Worm (Caenorhabditis elegans) whole organism, L2 larva: ENCODE results near the gene znf-593.
A peak's percentile ranks its signal among the peaks of the same experiment; 100 is the strongest.

Experiments used
- C34F6.9 ChIP-seq: fragments of 150-350 bp; optimal IDR thresholded peaks from 2 replicates; lab custom pipeline; 2014; ENCODE audit warnings: missing biosample characterization, missing genetic modification characterization
- F13H6.1 ChIP-seq: sonication (generic microtip); optimal IDR thresholded peaks from 2 replicates; lab custom pipeline; 2016; ENCODE audit warnings: missing genetic modification characterization, missing compliant biosample characterization
- R02D3.7 ChIP-seq: fragments of 150-350 bp; optimal IDR thresholded peaks from 2 replicates; lab custom pipeline; 2014; ENCODE audit warnings: missing biosample characterization, missing genetic modification characterization
- Y55F3AM.14 ChIP-seq: fragments of 200-800 bp; sonication (Bioruptor generic); optimal IDR thresholded peaks from 2 replicates; lab custom pipeline; 2018; ENCODE audit warnings: mild to moderate bottlenecking, missing genetic modification characterization, missing compliant biosample characterization
- ZK546.5 ChIP-seq: sonication (generic microtip); optimal IDR thresholded peaks from 2 replicates; lab custom pipeline; 2017; ENCODE audit warnings: missing biosample characterization, missing genetic modification characterization
- alr-1 ChIP-seq: fragments of 150-350 bp; optimal IDR thresholded peaks from 2 replicates; lab custom pipeline; 2014; ENCODE audit warnings: missing biosample characterization, missing genetic modification characterization
- aly-2 ChIP-seq: fragments of 150-350 bp; optimal IDR thresholded peaks from 2 replicates; lab custom pipeline; 2014; ENCODE audit warnings: missing biosample characterization, missing genetic modification characterization
- ama-1 ChIP-seq: fragments of 150-350 bp; optimal IDR thresholded peaks from 2 replicates; lab custom pipeline; 2018; ENCODE audit warnings: inconsistent platforms
- blmp-1 ChIP-seq: sonication (generic microtip); optimal IDR thresholded peaks from 2 replicates; lab custom pipeline; 2017; ENCODE audit warnings: missing genetic modification characterization, mild to moderate bottlenecking, missing compliant biosample characterization, antibody characterized with exemption, moderate library complexity; ENCODE audit not compliant: insufficient read depth
- ceh-16 ChIP-seq: fragments of 150-350 bp; optimal IDR thresholded peaks from 2 replicates; lab custom pipeline; 2014; ENCODE audit warnings: missing biosample characterization, missing genetic modification characterization
- ceh-82 ChIP-seq: fragments of 150-350 bp; optimal IDR thresholded peaks from 2 replicates; lab custom pipeline; 2014; ENCODE audit warnings: missing biosample characterization, missing genetic modification characterization
- crh-2 ChIP-seq: sonication (generic microtip); optimal IDR thresholded peaks from 2 replicates; lab custom pipeline; 2017; ENCODE audit warnings: missing biosample characterization, missing genetic modification characterization
- dmd-4 ChIP-seq: sonication (generic microtip); optimal IDR thresholded peaks from 2 replicates; lab custom pipeline; 2017; ENCODE audit warnings: missing biosample characterization, missing genetic modification characterization
- egl-27 ChIP-seq: sonication (generic microtip); optimal IDR thresholded peaks from 3 replicates; lab custom pipeline; 2017; ENCODE audit warnings: missing biosample characterization, missing genetic modification reagents, missing genetic modification characterization
- elt-1 ChIP-seq: fragments of 150-350 bp; optimal IDR thresholded peaks from 2 replicates; lab custom pipeline; 2014; ENCODE audit warnings: missing biosample characterization, missing genetic modification characterization
- elt-3 ChIP-seq: sonication (generic microtip); optimal IDR thresholded peaks from 2 replicates; lab custom pipeline; 2017; ENCODE audit warnings: missing biosample characterization, missing genetic modification characterization
- fos-1 ChIP-seq: fragments of 150-350 bp; optimal IDR thresholded peaks from 2 replicates; lab custom pipeline; 2014; ENCODE audit warnings: missing biosample characterization, missing genetic modification characterization
- gmeb-1 ChIP-seq: fragments of 150-350 bp; optimal IDR thresholded peaks from 2 replicates; lab custom pipeline; 2014; ENCODE audit warnings: missing biosample characterization, missing genetic modification characterization
- lin-11 ChIP-seq: fragments of 150-350 bp; sonication (generic microtip); optimal IDR thresholded peaks from 2 replicates; lab custom pipeline; 2014; ENCODE audit warnings: missing biosample characterization, missing genetic modification characterization, inconsistent platforms, mixed read lengths
- lin-13 ChIP-seq: fragments of 150-350 bp; optimal IDR thresholded peaks from 2 replicates; lab custom pipeline; 2014; ENCODE audit warnings: missing biosample characterization, missing genetic modification reagents, missing genetic modification characterization
- lin-39 ChIP-seq: fragments of 150-350 bp; optimal IDR thresholded peaks from 2 replicates; lab custom pipeline; 2014; ENCODE audit warnings: missing biosample characterization, missing genetic modification reagents, missing genetic modification characterization
- lsy-2 ChIP-seq, 2 experiments: fragments of 150-350 bp in 1 of 2; sonication (generic microtip) in 1 of 2; optimal IDR thresholded peaks; 2 replicates each; lab custom pipeline; 2014 to 2017; ENCODE audit warnings: missing biosample characterization in 2 of 2, missing genetic modification characterization in 2 of 2
- mab-5 ChIP-seq: fragments of 150-350 bp; optimal IDR thresholded peaks from 2 replicates; lab custom pipeline; 2014; ENCODE audit warnings: missing biosample characterization, missing genetic modification characterization
- mbf-1 ChIP-seq: sonication (generic microtip); optimal IDR thresholded peaks from 2 replicates; lab custom pipeline; 2017; ENCODE audit warnings: missing biosample characterization, missing genetic modification characterization
- mdl-1 ChIP-seq, 2 experiments: fragments of 150-350 bp in 1 of 2; sonication (generic microtip) in 1 of 2; optimal IDR thresholded peaks; 2 replicates each; lab custom pipeline; 2017; ENCODE audit warnings: missing biosample characterization in 2 of 2, missing genetic modification characterization in 2 of 2
- nhr-10 ChIP-seq: sonication (generic microtip); optimal IDR thresholded peaks from 2 replicates; lab custom pipeline; 2017; ENCODE audit warnings: missing biosample characterization, missing genetic modification characterization
- nhr-11 ChIP-seq: fragments of 150-350 bp; optimal IDR thresholded peaks from 2 replicates; lab custom pipeline; 2014; ENCODE audit warnings: missing biosample characterization, missing genetic modification characterization
- nhr-12 ChIP-seq: fragments of 150-350 bp; optimal IDR thresholded peaks from 2 replicates; lab custom pipeline; 2014; ENCODE audit warnings: missing biosample characterization, missing genetic modification characterization
- nhr-129 ChIP-seq: fragments of 150-350 bp; optimal IDR thresholded peaks from 2 replicates; lab custom pipeline; 2014; ENCODE audit warnings: missing biosample characterization, missing genetic modification characterization
- nhr-21 ChIP-seq: fragments of 150-350 bp; optimal IDR thresholded peaks from 2 replicates; lab custom pipeline; 2014; ENCODE audit warnings: missing biosample characterization, missing genetic modification characterization
- nhr-23 ChIP-seq: fragments of 150-350 bp; optimal IDR thresholded peaks from 2 replicates; lab custom pipeline; 2014; ENCODE audit warnings: missing biosample characterization, missing genetic modification reagents, missing genetic modification characterization
- nhr-237 ChIP-seq: fragments of 150-350 bp; optimal IDR thresholded peaks from 2 replicates; lab custom pipeline; 2014; ENCODE audit warnings: missing biosample characterization, missing genetic modification characterization
- nhr-25 ChIP-seq: fragments of 150-350 bp; sonication (generic microtip); optimal IDR thresholded peaks from 3 replicates; lab custom pipeline; 2014; ENCODE audit warnings: missing biosample characterization, missing genetic modification characterization
- nhr-6 ChIP-seq: fragments of 150-350 bp; optimal IDR thresholded peaks from 2 replicates; lab custom pipeline; 2014; ENCODE audit warnings: missing biosample characterization, missing genetic modification characterization
- nhr-77 ChIP-seq: fragments of 150-350 bp; optimal IDR thresholded peaks from 2 replicates; lab custom pipeline; 2014; ENCODE audit warnings: missing biosample characterization, missing genetic modification characterization
- peb-1 ChIP-seq: fragments of 150-350 bp; optimal IDR thresholded peaks from 2 replicates; lab custom pipeline; 2014; ENCODE audit warnings: missing biosample characterization, missing genetic modification characterization
- sem-4 ChIP-seq: fragments of 150-350 bp; optimal IDR thresholded peaks from 2 replicates; lab custom pipeline; 2014; ENCODE audit warnings: missing biosample characterization, missing genetic modification reagents, missing genetic modification characterization
- skn-1 ChIP-seq: sonication (generic microtip); optimal IDR thresholded peaks from 2 replicates; lab custom pipeline; 2017; ENCODE audit warnings: missing biosample characterization, missing genetic modification characterization
- sma-3 ChIP-seq: sonication (generic microtip); optimal IDR thresholded peaks from 2 replicates; lab custom pipeline; 2016; ENCODE audit warnings: missing genetic modification reagents, missing genetic modification characterization, missing compliant biosample characterization
- sma-9 ChIP-seq, 2 experiments: fragments of 150-350 bp in 1 of 2; sonication (generic microtip) in 1 of 2; optimal IDR thresholded peaks; 2 replicates each; lab custom pipeline; 2014 to 2016; ENCODE audit warnings: missing genetic modification characterization in 2 of 2, mild to moderate bottlenecking in 1 of 2, missing biosample characterization in 1 of 2, missing compliant biosample characterization in 1 of 2, missing genetic modification reagents in 1 of 2, moderate library complexity in 1 of 2
- snpc-4 ChIP-seq: fragments of 150-350 bp; optimal IDR thresholded peaks from 2 replicates; lab custom pipeline; 2014; ENCODE audit warnings: missing biosample characterization, missing genetic modification characterization
- unc-39 ChIP-seq: fragments of 150-350 bp; optimal IDR thresholded peaks from 2 replicates; lab custom pipeline; 2014; ENCODE audit warnings: missing biosample characterization, missing genetic modification characterization
- unc-55 ChIP-seq: fragments of 150-350 bp; sonication (generic microtip); optimal IDR thresholded peaks from 3 replicates; lab custom pipeline; 2014; ENCODE audit warnings: missing biosample characterization, missing genetic modification reagents, missing genetic modification characterization
- unc-62 ChIP-seq: fragments of 150-350 bp; optimal IDR thresholded peaks from 2 replicates; lab custom pipeline; 2014; ENCODE audit warnings: missing biosample characterization, missing genetic modification reagents, missing genetic modification characterization
- zag-1 ChIP-seq: fragments of 150-350 bp; optimal IDR thresholded peaks from 2 replicates; lab custom pipeline; 2014; ENCODE audit warnings: missing biosample characterization, missing genetic modification characterization
- ztf-1 ChIP-seq: fragments of 200-800 bp; sonication (Bioruptor generic); conservative IDR thresholded peaks from 2 replicates; pipeline ENCODE4 v1.3.6; 2022; ENCODE audit warnings: missing genetic modification characterization, missing compliant biosample characterization
- ztf-11 ChIP-seq: sonication (generic microtip); optimal IDR thresholded peaks from 2 replicates; lab custom pipeline; 2017; ENCODE audit warnings: missing biosample characterization, missing genetic modification characterization
- ztf-4 ChIP-seq: fragments of 150-350 bp; optimal IDR thresholded peaks from 2 replicates; lab custom pipeline; 2014; ENCODE audit warnings: missing biosample characterization, missing genetic modification characterization

Gene znf-593

DNA sequence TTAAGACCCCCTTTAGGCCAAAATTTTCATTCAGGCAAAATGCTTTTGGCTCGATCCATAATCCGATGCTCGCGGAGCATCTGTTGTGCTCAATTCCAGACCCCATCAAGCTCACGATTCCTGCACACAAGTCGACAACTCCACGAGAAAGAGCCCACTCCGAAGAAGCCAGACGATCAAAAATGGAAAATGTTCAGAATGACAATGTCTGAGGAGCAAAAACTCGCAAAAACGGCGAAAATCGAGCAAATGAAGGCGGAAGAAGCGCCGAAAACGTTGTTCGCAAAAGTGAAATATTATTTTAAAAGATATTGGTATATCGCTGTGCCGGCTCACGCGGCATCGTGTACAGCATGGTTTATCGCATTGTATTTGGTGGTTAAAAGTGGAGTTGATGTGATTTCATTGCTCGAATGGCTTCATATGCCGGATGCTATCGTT, 3.2 kb upstream of the znf-593 start, which contains the start of gene Y56A3A.22:
TSS of gene Y56A3A.22 (plus strand) at position 35 of the 441 bp plus-strand sequence.
- no peak for TF ChIP-seq crh-2
- no peak for TF ChIP-seq sma-9 (GFP tag; optimal IDR thresholded peaks at IDR 0.05; lab: Kevin White, UChicago)
- no peak for TF ChIP-seq sma-9 (tag; optimal IDR thresholded peaks at IDR 0.05; lab: Kevin White, UChicago)
- TF ChIP-seq lsy-2 (tag; optimal IDR thresholded peaks at IDR 0.05; lab: Kevin White, UChicago): peak in 1 of 2 experiments; percentile 57
- TF ChIP-seq egl-27 (tag; lab: Kevin White, UChicago): no peak
- TF ChIP-seq gmeb-1 (tag; lab: Kevin White, UChicago): peak; percentile 11
- no peak for TF ChIP-seq lin-11 (tag; lab: Kevin White, UChicago)
- TF ChIP-seq ceh-16 (tag; lab: Kevin White, UChicago): no peak
- TF ChIP-seq skn-1 (tag; lab: Kevin White, UChicago): no peak
- no peak for TF ChIP-seq nhr-11 (tag; lab: Kevin White, UChicago)
- no peak for TF ChIP-seq C34F6.9 (tag; lab: Kevin White, UChicago)
- TF ChIP-seq Y55F3AM.14 (GFP tag; lab: Kevin White, UChicago): peak; percentile 31
- TF ChIP-seq blmp-1 (tag; lab: Kevin White, UChicago): no peak
- TF ChIP-seq snpc-4 (tag; lab: Kevin White, UChicago): no peak
- TF ChIP-seq ztf-1: 0 out of 2 replicates have a peak, but pooled peaks have one; percentile 27
- no peak for TF ChIP-seq unc-39 (tag; lab: Kevin White, UChicago)
- no peak for TF ChIP-seq unc-62 (GFP tag; lab: Kevin White, UChicago)
- no peak for TF ChIP-seq nhr-237 (tag; lab: Kevin White, UChicago)
- no peak for TF ChIP-seq ztf-4 (tag; lab: Kevin White, UChicago)
- no peak for TF ChIP-seq alr-1 (tag; lab: Kevin White, UChicago)
- no peak for TF ChIP-seq nhr-25 (tag; lab: Kevin White, UChicago)
- no peak for TF ChIP-seq nhr-12 (tag; lab: Kevin White, UChicago)
- TF ChIP-seq unc-55 (GFP tag; lab: Kevin White, UChicago): peak; percentile 3
- peak; percentile 31 for TF ChIP-seq lin-13 (GFP tag; lab: Kevin White, UChicago)
- TF ChIP-seq elt-1 (tag; lab: Kevin White, UChicago): no peak
- no peak for TF ChIP-seq sem-4 (tag; lab: Kevin White, UChicago)
- TF ChIP-seq lin-39 (tag; lab: Kevin White, UChicago): no peak
- peak; percentile 39 for TF ChIP-seq ama-1 (lab: Kevin White, UChicago)
- no peak for TF ChIP-seq ZK546.5 (tag; lab: Kevin White, UChicago)
- TF ChIP-seq zag-1 (tag; lab: Kevin White, UChicago): no peak
- TF ChIP-seq nhr-77 (tag; lab: Kevin White, UChicago): no peak
- TF ChIP-seq mab-5: peak; percentile 7
- TF ChIP-seq aly-2 (tag; lab: Kevin White, UChicago): no peak
- TF ChIP-seq elt-3: no peak
- no peak for TF ChIP-seq ztf-11
- TF ChIP-seq nhr-10 (tag; lab: Kevin White, UChicago): no peak
- no peak for TF ChIP-seq dmd-4 (tag; lab: Kevin White, UChicago)
- no peak for TF ChIP-seq R02D3.7
- TF ChIP-seq nhr-21 (tag; lab: Kevin White, UChicago): peak; percentile 26
- TF ChIP-seq fos-1 (tag; lab: Kevin White, UChicago): no peak
- TF ChIP-seq nhr-23 (tag; lab: Kevin White, UChicago): no peak
- no peak for TF ChIP-seq peb-1 (tag; lab: Kevin White, UChicago)
- peak; percentile 33 for TF ChIP-seq nhr-129
- TF ChIP-seq mdl-1 (tag; optimal IDR thresholded peaks at IDR 0.05; lab: Kevin White, UChicago): no peak
- TF ChIP-seq nhr-6 (tag; lab: Kevin White, UChicago): no peak
- no peak for TF ChIP-seq F13H6.1 (tag; lab: Kevin White, UChicago)
- TF ChIP-seq sma-3 (GFP tag; lab: Kevin White, UChicago): peak; percentile 1
- no peak for TF ChIP-seq ceh-82
- no peak for TF ChIP-seq mbf-1 (tag; lab: Kevin White, UChicago)
- TF ChIP-seq, all 48 proteins: peak for 11
